Fruit fly (Drosophila melanogaster): ENCODE data around the gene Klp3A.

The Klp3A gene

dm6 chrX:2625009-2625408 lies 21.2 kb upstream of the Klp3A start:
- TF ChIP-seq dsx (GFP tag; optimal IDR thresholded peaks at IDR 0.05; ENCODE audit: poor library complexity, severe bottlenecking) (no peak), CG10631 (GFP tag; optimal IDR thresholded peaks at IDR 0.05) (no peak), CG6808 (GFP tag; optimal IDR thresholded peaks at IDR 0.05) (no peak), eg (GFP tag; IDR thresholded peaks at IDR 0.05) (no peak), CG11294 (GFP tag; IDR thresholded peaks at IDR 0.05) (no peak), dac (GFP tag; optimal IDR thresholded peaks at IDR 0.05) (no peak), vri (GFP tag; optimal IDR thresholded peaks at IDR 0.05) (no peak)

dm6 chrX:2624525-2625006 lies 20.7 kb upstream of the Klp3A start, which contains the start of the genes brv3 and Pi4KIIIalpha:
brv3 (minus strand) TSS chrX:2624575.
Pi4KIIIalpha (plus strand) TSS chrX:2624804.
- no peak for TF ChIP-seq CG32006 (GFP tag; optimal IDR thresholded peaks at IDR 0.05)
- 0 out of 3 replicates have a peak, but pooled peaks have one; percentile 26 for TF ChIP-seq CG6163 (GFP tag; IDR thresholded peaks at IDR 0.05)

- TF ChIP-seq Eip93F (GFP tag; optimal IDR thresholded peaks at IDR 0.05) (peak; percentile 57), Blimp-1 (GFP tag; optimal IDR thresholded peaks at IDR 0.05) (no peak), svp (GFP tag) (peak; percentile 98), salr (GFP tag; optimal IDR thresholded peaks at IDR 0.05) (peak in 1 of 2 experiments; percentile 70), cyc (GFP tag; optimal IDR thresholded peaks at IDR 0.05) (peak; percentile 81), topi (GFP tag; optimal IDR thresholded peaks at IDR 0.05) (peak; percentile 88), vri (GFP tag; optimal IDR thresholded peaks at IDR 0.05) (peak; percentile 93), pdm3 (GFP tag; optimal IDR thresholded peaks at IDR 0.05) (no peak), CG11762 (GFP tag; optimal IDR thresholded peaks at IDR 0.05; ENCODE audit: insufficient read depth) (peak; percentile 75), fd59A (GFP tag; optimal IDR thresholded peaks at IDR 0.05) (peak; percentile 45), Hr39 (GFP tag; optimal IDR thresholded peaks at IDR 0.05) (peak; percentile 81), CG3919 (GFP tag; optimal IDR thresholded peaks at IDR 0.05) (peak; percentile 87), CG10669 (GFP tag; optimal IDR thresholded peaks at IDR 0.05) (peak; percentile 80), dsx (GFP tag; optimal IDR thresholded peaks at IDR 0.05; ENCODE audit: poor library complexity, severe bottlenecking) (peak; percentile 72), Sox102F (GFP tag; optimal IDR thresholded peaks at IDR 0.05) (no peak), lz (GFP tag; optimal IDR thresholded peaks at IDR 0.05) (peak; percentile 84), Eip78C (GFP tag) (peak; percentile 94), dac (GFP tag; optimal IDR thresholded peaks at IDR 0.05) (peak; percentile 74), Ets21C (GFP tag; optimal IDR thresholded peaks at IDR 0.05) (peak; percentile 71), CG11902 (GFP tag; optimal IDR thresholded peaks at IDR 0.05) (no peak), CG15336 (GFP tag; IDR thresholded peaks at IDR 0.05) (peak; percentile 83), net (GFP tag; optimal IDR thresholded peaks at IDR 0.05) (peak; percentile 88), CG16779 (tag; optimal IDR thresholded peaks at IDR 0.05) (peak; percentile 87), Lpt (GFP tag; optimal IDR thresholded peaks at IDR 0.05) (peak; percentile 74), ss (GFP tag; optimal IDR thresholded peaks at IDR 0.05) (peak; percentile 85 to 88), Sox15 (GFP tag; optimal IDR thresholded peaks at IDR 0.05) (peak; percentile 60), fkh (GFP tag; optimal IDR thresholded peaks at IDR 0.05) (no peak), CG4318 (GFP tag; optimal IDR thresholded peaks at IDR 0.05) (no peak), Met (GFP tag; optimal IDR thresholded peaks at IDR 0.05) (no peak), achi (GFP tag; optimal IDR thresholded peaks at IDR 0.05) (peak; percentile 74), Ets96B (tag; optimal IDR thresholded peaks at IDR 0.05) (peak; percentile 77), fd85E (GFP tag; optimal IDR thresholded peaks at IDR 0.05) (peak; percentile 45), CG9139 (GFP tag; optimal IDR thresholded peaks at IDR 0.05) (peak; percentile 86), CG6163 (GFP tag; IDR thresholded peaks at IDR 0.05) (peak; percentile 94), Gug (GFP tag; IDR thresholded peaks at IDR 0.05) (peak; percentile 74), Sox14 (GFP tag; optimal IDR thresholded peaks at IDR 0.05) (peak; percentile 90), CG6276 (GFP tag; optimal IDR thresholded peaks at IDR 0.05) (peak; percentile 91), CG8632 (GFP tag; optimal IDR thresholded peaks at IDR 0.05) (peak; percentile 72), CG6854 (GFP tag; optimal IDR thresholded peaks at IDR 0.05) (peak; percentile 85), acj6 (GFP tag; optimal IDR thresholded peaks at IDR 0.05) (no peak), CG8319 (GFP tag; optimal IDR thresholded peaks at IDR 0.05) (peak; percentile 71), eg (GFP tag; IDR thresholded peaks at IDR 0.05) (peak; percentile 95), CG6792 (GFP tag; optimal IDR thresholded peaks at IDR 0.05) (peak; percentile 81)
Observed at dm6 chrX:2619651-2620050, 15.8 kb upstream of the Klp3A start, which contains the start of the genes Tsp3A and Seipin. Tsp3A (minus strand) TSS chrX:2619738. Seipin (plus strand) TSS chrX:2619799.

Measured in whole organism, prepupa.